Worm (Caenorhabditis elegans) whole organism, L2 larva: ENCODE results near the gene F11A5.17.

ENCODE experiments used
- R02D3.7 ChIP-seq: fragments of 150-350 bp; optimal IDR thresholded peaks from 2 replicates; lab custom pipeline; 2014; ENCODE audit warnings: missing biosample characterization, missing genetic modification characterization
- ZK546.5 ChIP-seq: sonication (generic microtip); optimal IDR thresholded peaks from 2 replicates; lab custom pipeline; 2017; ENCODE audit warnings: missing biosample characterization, missing genetic modification characterization
- alr-1 ChIP-seq: fragments of 150-350 bp; optimal IDR thresholded peaks from 2 replicates; lab custom pipeline; 2014; ENCODE audit warnings: missing biosample characterization, missing genetic modification characterization
- blmp-1 ChIP-seq: sonication (generic microtip); optimal IDR thresholded peaks from 2 replicates; lab custom pipeline; 2017; ENCODE audit warnings: missing genetic modification characterization, mild to moderate bottlenecking, missing compliant biosample characterization, antibody characterized with exemption, moderate library complexity; ENCODE audit not compliant: insufficient read depth
- ceh-16 ChIP-seq: fragments of 150-350 bp; optimal IDR thresholded peaks from 2 replicates; lab custom pipeline; 2014; ENCODE audit warnings: missing biosample characterization, missing genetic modification characterization
- elt-3 ChIP-seq: sonication (generic microtip); optimal IDR thresholded peaks from 2 replicates; lab custom pipeline; 2017; ENCODE audit warnings: missing biosample characterization, missing genetic modification characterization
- lin-11 ChIP-seq: fragments of 150-350 bp; sonication (generic microtip); optimal IDR thresholded peaks from 2 replicates; lab custom pipeline; 2014; ENCODE audit warnings: missing biosample characterization, missing genetic modification characterization, inconsistent platforms, mixed read lengths
- nhr-11 ChIP-seq: fragments of 150-350 bp; optimal IDR thresholded peaks from 2 replicates; lab custom pipeline; 2014; ENCODE audit warnings: missing biosample characterization, missing genetic modification characterization
- nhr-12 ChIP-seq: fragments of 150-350 bp; optimal IDR thresholded peaks from 2 replicates; lab custom pipeline; 2014; ENCODE audit warnings: missing biosample characterization, missing genetic modification characterization
- zag-1 ChIP-seq: fragments of 150-350 bp; optimal IDR thresholded peaks from 2 replicates; lab custom pipeline; 2014; ENCODE audit warnings: missing biosample characterization, missing genetic modification characterization
- ztf-4 ChIP-seq: fragments of 150-350 bp; optimal IDR thresholded peaks from 2 replicates; lab custom pipeline; 2014; ENCODE audit warnings: missing biosample characterization, missing genetic modification characterization

DNA sequence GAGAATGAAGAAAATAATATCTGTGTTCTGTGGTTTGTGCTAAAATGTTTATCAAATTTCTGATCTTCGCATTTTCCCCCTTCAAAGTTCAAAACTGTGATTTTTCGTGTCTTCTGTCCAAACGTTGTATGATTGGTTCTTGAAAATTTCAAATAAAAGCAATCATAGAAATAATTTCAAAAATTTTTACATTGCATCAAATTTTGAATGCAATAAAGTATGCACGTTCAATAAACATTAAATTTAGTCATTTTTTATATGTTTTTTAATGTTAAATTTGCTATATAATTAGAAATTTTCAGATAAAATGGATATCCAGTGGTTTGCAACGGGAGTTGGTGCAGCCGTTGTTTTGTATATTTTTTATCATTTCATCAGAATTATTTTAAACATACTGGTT lies 22.2 kb downstream of the F11A5.17 start, which contains the start of gene stdh-2:
- no peak for TF ChIP-seq nhr-12
- no peak for TF ChIP-seq zag-1 (tag; lab: Kevin White, UChicago)
- no peak for TF ChIP-seq nhr-11
- TF ChIP-seq elt-3 (tag; lab: Kevin White, UChicago): no peak
- TF ChIP-seq blmp-1 (tag; lab: Kevin White, UChicago): no peak
- no peak for TF ChIP-seq alr-1 (tag; lab: Kevin White, UChicago)
- no peak for TF ChIP-seq ZK546.5 (tag; lab: Kevin White, UChicago)
- no peak for TF ChIP-seq ceh-16 (tag; lab: Kevin White, UChicago)
- no peak for TF ChIP-seq ztf-4
- TF ChIP-seq lin-11 (tag; lab: Kevin White, UChicago): no peak
- TF ChIP-seq R02D3.7: no peak
